Fruit fly (Drosophila melanogaster): ENCODE data around the gene Pomp.
A peak's percentile ranks its signal among the peaks of the same experiment; 100 is the strongest.

The Pomp gene

DNA sequence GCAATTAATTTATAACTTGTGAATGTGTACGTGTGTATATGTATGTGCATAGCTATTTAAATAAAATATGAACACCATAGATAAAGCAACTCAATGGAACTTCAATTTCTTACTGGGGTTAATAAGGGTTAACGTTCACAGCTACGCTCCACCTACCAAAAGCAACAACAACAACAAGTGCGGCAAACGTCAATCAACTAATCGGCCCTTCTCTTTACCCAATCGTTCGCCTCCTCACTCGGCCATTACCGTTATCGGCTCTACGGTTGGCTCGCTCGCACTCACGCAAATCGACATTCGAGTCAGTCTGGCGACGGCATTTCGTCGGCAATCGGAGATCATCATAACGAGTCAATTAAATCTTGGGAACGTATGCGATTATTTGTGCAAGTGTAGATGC lies 4.4 kb upstream of the Pomp start:
- TF ChIP-seq psq (GFP tag; optimal IDR thresholded peaks at IDR 0.05) (peak; percentile 93), CG7745 (tag; optimal IDR thresholded peaks at IDR 0.05) (no peak), CG18599 (GFP tag; optimal IDR thresholded peaks at IDR 0.05) (no peak), ara (GFP tag; IDR thresholded peaks at IDR 0.05) (0 out of 2 replicates have a peak, but pooled peaks have one; percentile 27), Nf-YB (GFP tag; optimal IDR thresholded peaks at IDR 0.05) (peak; percentile 98), CG2120 (GFP tag; optimal IDR thresholded peaks at IDR 0.05) (no peak), CG15479 (GFP tag; optimal IDR thresholded peaks at IDR 0.05) (peak; percentile 50), CG17385 (GFP tag; optimal IDR thresholded peaks at IDR 0.05) (no peak), zen (tag; optimal IDR thresholded peaks at IDR 0.05) (peak; percentile 40), CG17186 (GFP tag; optimal IDR thresholded peaks at IDR 0.05) (no peak), fd3F (GFP tag; optimal IDR thresholded peaks at IDR 0.05) (no peak), Awh (GFP tag; IDR thresholded peaks at IDR 0.05) (0 out of 2 replicates have a peak, but pooled peaks have one; percentile 12), Dp (GFP tag; optimal IDR thresholded peaks at IDR 0.05) (no peak), Sox102F (GFP tag; optimal IDR thresholded peaks at IDR 0.05) (no peak), dmrt99B (tag; optimal IDR thresholded peaks at IDR 0.05) (no peak), CG1832 (GFP tag; optimal IDR thresholded peaks at IDR 0.05) (peak; percentile 81), Bdp1 (GFP tag; optimal IDR thresholded peaks at IDR 0.05) (no peak), so (GFP tag; IDR thresholded peaks at IDR 0.05) (no peak), grn (GFP tag; optimal IDR thresholded peaks at IDR 0.05) (peak; percentile 73), bcd (GFP tag; optimal IDR thresholded peaks at IDR 0.05) (no peak), z (GFP tag; IDR thresholded peaks at IDR 0.05) (peak; percentile 68; the same call in 1 of the 3 replicates), Pdp1 (GFP tag; optimal IDR thresholded peaks at IDR 0.05) (peak in 1 of 2 experiments; percentile 1), NC2α (GFP tag; optimal IDR thresholded peaks at IDR 0.05) (no peak), Deaf1 (tag; optimal IDR thresholded peaks at IDR 0.05) (peak; percentile 87), CG12155 (GFP tag; optimal IDR thresholded peaks at IDR 0.05) (peak; percentile 2), oc (tag; optimal IDR thresholded peaks at IDR 0.05) (peak; percentile 32), Dad (GFP tag; optimal IDR thresholded peaks at IDR 0.05) (no peak), gcm (GFP tag; optimal IDR thresholded peaks at IDR 0.05) (peak; percentile 35), Gug (GFP tag; IDR thresholded peaks at IDR 0.05) (no peak), HLHmδ (GFP tag; optimal IDR thresholded peaks at IDR 0.05) (peak; percentile 44), CG1647 (GFP tag; optimal IDR thresholded peaks at IDR 0.05) (no peak), CG10366 (GFP tag; IDR thresholded peaks at IDR 0.05) (no peak), sob (GFP tag; IDR thresholded peaks at IDR 0.05) (peak; percentile 7; the same call in 1 of the 2 replicates), az2 (GFP tag; optimal IDR thresholded peaks at IDR 0.05) (no peak), CG3847 (GFP tag; IDR thresholded peaks at IDR 0.05) (0 out of 2 replicates have a peak, but pooled peaks have one; percentile 18), exex (tag; optimal IDR thresholded peaks at IDR 0.05) (peak; percentile 59), sens (GFP tag) (peak; percentile 40), CG18619 (GFP tag; optimal IDR thresholded peaks at IDR 0.05) (no peak), Atf6 (GFP tag; IDR thresholded peaks at IDR 0.05) (0 out of 2 replicates have a peak, but pooled peaks have one; percentile 19), CG6689 (GFP tag; IDR thresholded peaks at IDR 0.05) (no peak), CG2199 (GFP tag; IDR thresholded peaks at IDR 0.05) (0 out of 3 replicates have a peak, but pooled peaks have one; percentile 21), seq (GFP tag; IDR thresholded peaks at IDR 0.05) (0 out of 2 replicates have a peak, but pooled peaks have one; percentile 20), sug (tag; optimal IDR thresholded peaks at IDR 0.05) (peak; percentile 7), CG5245 (GFP tag; optimal IDR thresholded peaks at IDR 0.05) (no peak), Sox100B (GFP tag; optimal IDR thresholded peaks at IDR 0.05) (no peak), CG12744 (GFP tag; optimal IDR thresholded peaks at IDR 0.05) (no peak), Max (GFP tag; optimal IDR thresholded peaks at IDR 0.05) (no peak), tll (GFP tag; optimal IDR thresholded peaks at IDR 0.05) (peak in 1 of 2 experiments; percentile 60), Atf3 (GFP tag; optimal IDR thresholded peaks at IDR 0.05) (no peak), CG15514 (GFP tag; optimal IDR thresholded peaks at IDR 0.05) (no peak)
